Fruit fly (Drosophila melanogaster): ENCODE results near the gene CG4830.

Gene CG4830

dm6 chr3R:12221366-12221916 is 11.3 kb upstream of the CG4830 start, which contains the start of gene CG4860 (continued):
- TF ChIP-seq Gug (GFP tag; IDR thresholded peaks at IDR 0.05): peak; percentile 82
- TF ChIP-seq CG17328 (GFP tag; IDR thresholded peaks at IDR 0.05): peak; percentile 82
- peak; percentile 36; the same call in 1 of the 2 replicates for TF ChIP-seq peb (GFP tag; IDR thresholded peaks at IDR 0.05)
- TF ChIP-seq stc (GFP tag; IDR thresholded peaks at IDR 0.05): peak; percentile 83
- peak; percentile 89 for TF ChIP-seq E2f1 (GFP tag; IDR thresholded peaks at IDR 0.05)
- TF ChIP-seq CG2678 (tag; optimal IDR thresholded peaks at IDR 0.05): peak; percentile 91
- TF ChIP-seq Bteb2 (GFP tag; optimal IDR thresholded peaks at IDR 0.05): peak; percentile 86
- peak; percentile 39; the same call in 1 of the 2 replicates for TF ChIP-seq Dref (GFP tag; IDR thresholded peaks at IDR 0.05)
- peak; percentile 56 for TF ChIP-seq exex (tag; optimal IDR thresholded peaks at IDR 0.05)
- peak; percentile 98 for TF ChIP-seq Ets65A (GFP tag)
- TF ChIP-seq CG3407 (GFP tag; optimal IDR thresholded peaks at IDR 0.05): peak; percentile 74
- 0 out of 2 replicates have a peak, but pooled peaks have one; percentile 35 for TF ChIP-seq CG4404 (GFP tag; IDR thresholded peaks at IDR 0.05)
- peak; percentile 24; the same call in 1 of the 2 replicates for TF ChIP-seq bowl (GFP tag; IDR thresholded peaks at IDR 0.05)
- peak; percentile 60 for TF ChIP-seq CG3838 (GFP tag; optimal IDR thresholded peaks at IDR 0.05)
- TF ChIP-seq HLH54F (GFP tag; optimal IDR thresholded peaks at IDR 0.05): peak; percentile 89
- TF ChIP-seq D19B (GFP tag; optimal IDR thresholded peaks at IDR 0.05): peak; percentile 57
- TF ChIP-seq Bdp1 (GFP tag; optimal IDR thresholded peaks at IDR 0.05): peak; percentile 65
- peak; percentile 95 for TF ChIP-seq CG30403 (GFP tag; optimal IDR thresholded peaks at IDR 0.05)
- TF ChIP-seq tgo (GFP tag; IDR thresholded peaks at IDR 0.05): peak; percentile 89
- TF ChIP-seq Trl (optimal IDR thresholded peaks at IDR 0.05): no peak
- peak; percentile 92 for TF ChIP-seq Trl (GFP tag; optimal IDR thresholded peaks at IDR 0.05)
- TF ChIP-seq CG8359 (GFP tag; optimal IDR thresholded peaks at IDR 0.05; ENCODE audit: borderline replicate concordance): no peak
- peak; percentile 81 for TF ChIP-seq CHES-1-like (GFP tag; optimal IDR thresholded peaks at IDR 0.05)
- TF ChIP-seq Poxn (GFP tag; IDR thresholded peaks at IDR 0.05): peak; percentile 64; the same call in 1 of the 2 replicates
- peak; percentile 85 for TF ChIP-seq CG18619 (GFP tag; optimal IDR thresholded peaks at IDR 0.05)
- TF ChIP-seq CG3163 (GFP tag; optimal IDR thresholded peaks at IDR 0.05): peak; percentile 45
- peak; percentile 76 for TF ChIP-seq CG10979 (tag; optimal IDR thresholded peaks at IDR 0.05)
- no peak for TF ChIP-seq Lim3 (GFP tag; IDR thresholded peaks at IDR 0.05)
- no peak for TF ChIP-seq fd64A (GFP tag; optimal IDR thresholded peaks at IDR 0.05)
- TF ChIP-seq CG15696 (tag; optimal IDR thresholded peaks at IDR 0.05): peak; percentile 32
- TF ChIP-seq YL-1 (GFP tag; optimal IDR thresholded peaks at IDR 0.05): peak; percentile 16
- TF ChIP-seq HHEX (GFP tag; optimal IDR thresholded peaks at IDR 0.05): peak; percentile 86
- TF ChIP-seq Sry-δ (GFP tag; optimal IDR thresholded peaks at IDR 0.05): peak; percentile 34
- TF ChIP-seq CG2202 (tag; optimal IDR thresholded peaks at IDR 0.05): peak; percentile 57
- peak; percentile 77 for TF ChIP-seq seq (GFP tag; IDR thresholded peaks at IDR 0.05)
- TF ChIP-seq row (GFP tag; IDR thresholded peaks at IDR 0.05): peak; percentile 90
- peak; percentile 80 for TF ChIP-seq CG14667 (GFP tag; IDR thresholded peaks at IDR 0.05)
- TF ChIP-seq her (GFP tag; optimal IDR thresholded peaks at IDR 0.05): peak; percentile 76
- TF ChIP-seq tio (GFP tag; optimal IDR thresholded peaks at IDR 0.05): peak; percentile 78
- peak; percentile 75 for TF ChIP-seq CG14050 (GFP tag; IDR thresholded peaks at IDR 0.05)
- TF ChIP-seq run (tag; optimal IDR thresholded peaks at IDR 0.05): peak; percentile 72
- peak; percentile 88 for TF ChIP-seq dmrt99B (tag; optimal IDR thresholded peaks at IDR 0.05)
- TF ChIP-seq caup (GFP tag; optimal IDR thresholded peaks at IDR 0.05; ENCODE audit: severe bottlenecking): peak; percentile 84
- TF ChIP-seq B-H1 (GFP tag; IDR thresholded peaks at IDR 0.05): peak; percentile 80
- peak; percentile 94 for TF ChIP-seq Rfx (GFP tag; IDR thresholded peaks at IDR 0.05)
- peak; percentile 83 for TF ChIP-seq Blimp-1 (GFP tag; optimal IDR thresholded peaks at IDR 0.05)
- TF ChIP-seq unpg (GFP tag; optimal IDR thresholded peaks at IDR 0.05): peak; percentile 93
- TF ChIP-seq gro (GFP tag; optimal IDR thresholded peaks at IDR 0.05): no peak
- TF ChIP-seq CG13424 (tag; optimal IDR thresholded peaks at IDR 0.05): peak; percentile 93
- peak; percentile 89 for TF ChIP-seq CG10366 (GFP tag; IDR thresholded peaks at IDR 0.05)
- TF ChIP-seq CG12071 (GFP tag; optimal IDR thresholded peaks at IDR 0.05): peak; percentile 74

Data from whole organism, embryonic.